Worm (Caenorhabditis elegans): ENCODE results near the gene gcy-34.

The gcy-34 gene

ce11 chrV:13335883-13336419, 49.7 kb downstream of the gcy-34 start, which contains the start of gene C50B6.9:
Gene C50B6.9 (plus strand): TSS chrV:13336369.
- TF ChIP-seq hlh-30 (tag; optimal IDR thresholded peaks at IDR 0.05; ENCODE audit: insufficient read depth) (peak; percentile 1), tbx-2 (tag; optimal IDR thresholded peaks at IDR 0.05) (no peak)

- TF ChIP-seq ceh-18 (tag; optimal IDR thresholded peaks at IDR 0.05) (no peak), ets-4 (tag; optimal IDR thresholded peaks at IDR 0.05) (no peak), eyg-1 (tag; optimal IDR thresholded peaks at IDR 0.05) (no peak)
These were observed 51.3 kb downstream of the gcy-34 start for ce11 chrV:13334447-13334846.

DNA sequence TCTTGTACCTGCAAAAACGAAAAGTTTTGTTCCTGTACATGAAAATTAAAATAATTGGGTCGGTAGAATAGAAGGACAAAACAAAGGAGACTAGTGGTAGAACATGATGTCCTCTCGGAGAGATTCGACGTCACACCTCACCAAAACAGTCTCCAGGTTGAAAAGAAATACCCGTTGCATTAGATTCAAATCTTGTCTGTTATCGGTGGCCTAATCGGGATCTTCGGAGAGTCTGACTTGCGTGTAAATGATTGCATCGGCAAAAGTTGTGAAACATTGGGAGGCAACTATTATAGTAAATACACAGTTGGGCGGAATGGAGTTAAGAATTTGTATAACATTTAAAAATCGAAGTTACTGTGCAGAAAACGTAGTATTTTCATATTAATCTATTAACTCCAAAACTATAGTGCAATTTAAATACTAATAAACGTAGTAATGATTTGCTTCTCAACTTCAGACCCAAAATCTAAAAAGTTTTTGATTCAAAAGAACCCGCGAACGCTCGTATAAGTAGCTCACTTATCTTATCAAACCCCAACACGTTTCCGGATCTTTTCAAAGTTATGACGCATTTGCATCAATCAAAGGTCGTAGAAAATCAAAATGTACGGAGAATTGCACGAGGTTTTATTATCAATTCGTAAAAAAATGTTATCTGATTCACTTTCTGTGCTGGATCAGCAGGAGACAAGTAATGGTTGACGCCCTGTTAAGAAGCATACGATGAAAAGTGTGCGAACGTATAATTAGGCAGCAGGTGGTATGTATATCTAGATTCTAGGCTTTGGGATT, 52.1 kb downstream of the gcy-34 start, which contains the start of gene nhr-168:
TSS of gene nhr-168 (minus strand) at position 486 of the 795 bp plus-strand sequence.
- TF ChIP-seq ceh-9 (tag; optimal IDR thresholded peaks at IDR 0.05): no peak
